Worm (Caenorhabditis elegans) whole organism, L1 larva: Measurements from ENCODE around the gene pgl-3.

Source experiments
- dpl-1 ChIP-seq, 3 experiments: fragments of 150-350 bp in 2 of 3; sonication (generic microtip) in 1 of 3; optimal IDR thresholded peaks; 2 replicates each; lab custom pipeline; 2014 to 2017; ENCODE audit warnings: missing biosample characterization in 3 of 3, missing genetic modification characterization in 3 of 3, missing genetic modification reagents in 3 of 3
- egl-13 ChIP-seq: sonication (generic microtip); optimal IDR thresholded peaks from 2 replicates; lab custom pipeline; 2016; ENCODE audit warnings: missing genotype, missing genetic modification reagents, missing genetic modification characterization, missing compliant biosample characterization
- fkh-10 ChIP-seq: sonication (generic microtip); optimal IDR thresholded peaks from 2 replicates; lab custom pipeline; 2017; ENCODE audit warnings: missing biosample characterization, missing genetic modification reagents, missing genetic modification characterization
- lin-15B ChIP-seq: fragments of 150-350 bp; sonication (generic microtip); optimal IDR thresholded peaks from 3 replicates; lab custom pipeline; 2014; ENCODE audit warnings: missing biosample characterization, missing genetic modification characterization
- lin-35 ChIP-seq, 2 experiments: fragments of 150-350 bp; optimal IDR thresholded peaks; 2 replicates each; lab custom pipeline; 2014; ENCODE audit warnings: missing biosample characterization in 2 of 2, missing genetic modification characterization in 2 of 2, missing genetic modification reagents in 2 of 2

DNA sequence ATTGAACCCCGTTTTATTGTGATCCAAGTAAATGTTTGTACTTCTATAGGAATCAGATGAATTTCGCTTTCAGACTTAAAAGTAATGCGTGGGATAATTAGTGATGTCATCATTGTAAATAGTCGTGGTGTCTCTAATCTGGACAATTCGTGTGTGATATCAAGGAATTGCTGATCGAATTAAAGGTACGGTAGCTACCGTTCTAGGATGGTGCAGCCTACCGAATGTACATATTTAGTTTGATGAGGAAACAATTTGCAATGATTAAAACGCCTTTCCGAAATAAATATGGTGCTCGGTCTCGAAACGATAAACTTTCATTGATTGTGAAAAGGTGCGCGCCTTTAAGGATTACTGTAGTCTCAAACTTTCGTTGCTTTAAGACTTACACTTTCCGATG lies 2.8 kb downstream of the pgl-3 start:
- TF ChIP-seq lin-15B (no peak), dpl-1 (GFP tag; optimal IDR thresholded peaks at IDR 0.05; lab: Kevin White, UChicago) (no peak), lin-35 (GFP tag; optimal IDR thresholded peaks at IDR 0.05; lab: Kevin White, UChicago) (no peak), egl-13 (tag; lab: Kevin White, UChicago) (no peak), fkh-10 (GFP tag; lab: Kevin White, UChicago) (no peak)
